Fruit fly (Drosophila melanogaster): ENCODE results near the gene CG32022.
A peak's percentile ranks its signal among the peaks of the same experiment; 100 is the strongest.

The CG32022 gene

DNA sequence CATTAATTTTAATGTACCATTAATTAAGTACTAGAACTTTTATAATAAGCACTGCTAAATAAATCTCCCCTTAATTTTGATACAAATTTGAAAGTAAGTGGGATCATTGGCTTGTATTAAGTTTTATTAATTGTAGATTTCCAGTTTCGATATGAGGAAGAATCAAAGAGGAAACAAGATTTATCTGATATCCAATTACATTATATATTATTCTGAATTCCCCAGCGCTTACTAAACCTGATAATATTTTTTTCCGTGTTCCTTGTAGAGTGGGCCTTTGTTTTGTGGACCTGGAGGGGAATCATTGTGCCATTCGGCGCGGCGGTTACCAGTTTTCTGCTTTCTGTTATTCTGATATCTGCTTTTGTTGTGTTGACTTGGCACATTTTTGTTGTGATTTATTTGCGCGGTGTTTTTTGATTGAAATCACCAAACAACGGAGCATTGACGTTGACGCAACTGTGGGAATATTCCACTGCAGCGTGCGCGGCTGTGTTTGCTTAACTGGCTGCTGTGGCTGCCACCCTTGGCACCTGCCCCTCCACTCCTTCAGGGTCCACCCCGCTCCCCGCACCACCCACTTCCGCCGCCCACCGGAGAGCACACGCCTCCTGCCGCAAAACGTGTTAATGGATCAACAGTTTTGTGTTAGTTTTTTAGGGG, 36.5 kb downstream of the CG32022 start (continued):
- TF ChIP-seq Awh (GFP tag; IDR thresholded peaks at IDR 0.05), result no peak
- no peak for TF ChIP-seq dmrt11E (tag; optimal IDR thresholded peaks at IDR 0.05)
- no peak for TF ChIP-seq CG7271 (tag; optimal IDR thresholded peaks at IDR 0.05)
- no peak for TF ChIP-seq Sox102F (GFP tag; optimal IDR thresholded peaks at IDR 0.05)
- no peak for TF ChIP-seq Dip2 (GFP tag; IDR thresholded peaks at IDR 0.05)
- no peak for TF ChIP-seq MESR4 (GFP tag; optimal IDR thresholded peaks at IDR 0.05)
- TF ChIP-seq CG4424 (GFP tag; optimal IDR thresholded peaks at IDR 0.05), result no peak
- TF ChIP-seq CG2875 (GFP tag; optimal IDR thresholded peaks at IDR 0.05), result no peak
- no peak for TF ChIP-seq gcm (GFP tag; optimal IDR thresholded peaks at IDR 0.05)
- TF ChIP-seq Side (GFP tag; optimal IDR thresholded peaks at IDR 0.05), result no peak
- no peak for TF ChIP-seq dm (GFP tag; optimal IDR thresholded peaks at IDR 0.05)
- TF ChIP-seq run (tag; optimal IDR thresholded peaks at IDR 0.05), result no peak
- TF ChIP-seq tgo (GFP tag; IDR thresholded peaks at IDR 0.05), result no peak
- TF ChIP-seq wdn (GFP tag; IDR thresholded peaks at IDR 0.05), result no peak
- no peak for TF ChIP-seq twi (tag; optimal IDR thresholded peaks at IDR 0.05)
- TF ChIP-seq chinmo (GFP tag; IDR thresholded peaks at IDR 0.05; ENCODE audit: partially characterized antibody), result 0 out of 4 replicates have a peak, but pooled peaks have one; percentile 73
- no peak for TF ChIP-seq CG15514 (GFP tag; optimal IDR thresholded peaks at IDR 0.05)
- no peak for TF ChIP-seq aop (GFP tag; IDR thresholded peaks at IDR 0.05)
- TF ChIP-seq HmgD (GFP tag; optimal IDR thresholded peaks at IDR 0.05), result no peak
- TF ChIP-seq oc (tag; optimal IDR thresholded peaks at IDR 0.05), result no peak
- TF ChIP-seq maf-S (GFP tag; optimal IDR thresholded peaks at IDR 0.05), result no peak
- TF ChIP-seq E2f2 (GFP tag; IDR thresholded peaks at IDR 0.05), result no peak
- no peak for TF ChIP-seq fru (optimal IDR thresholded peaks at IDR 0.05)
- TF ChIP-seq NC2β (GFP tag; optimal IDR thresholded peaks at IDR 0.05), result no peak
- TF ChIP-seq CG5245 (GFP tag; optimal IDR thresholded peaks at IDR 0.05), result no peak
- peak; percentile 7 for TF ChIP-seq CG12391 (tag; optimal IDR thresholded peaks at IDR 0.05)
- TF ChIP-seq CG6813 (GFP tag; optimal IDR thresholded peaks at IDR 0.05), result no peak
- TF ChIP-seq Ets97D (GFP tag; optimal IDR thresholded peaks at IDR 0.05), result no peak
- TF ChIP-seq row (GFP tag; IDR thresholded peaks at IDR 0.05), result 0 out of 3 replicates have a peak, but pooled peaks have one; percentile 5
- no peak for TF ChIP-seq bigmax (GFP tag; optimal IDR thresholded peaks at IDR 0.05)
- TF ChIP-seq bcd (GFP tag; optimal IDR thresholded peaks at IDR 0.05), result no peak
- TF ChIP-seq CG17186 (GFP tag; optimal IDR thresholded peaks at IDR 0.05), result no peak
- no peak for TF ChIP-seq Fer2 (tag; optimal IDR thresholded peaks at IDR 0.05)
- no peak for TF ChIP-seq Dref (GFP tag; IDR thresholded peaks at IDR 0.05)
- TF ChIP-seq B-H1 (GFP tag; IDR thresholded peaks at IDR 0.05), result no peak
- TF ChIP-seq YL-1 (GFP tag; optimal IDR thresholded peaks at IDR 0.05), result no peak
- no peak for TF ChIP-seq nerfin-2 (GFP tag; IDR thresholded peaks at IDR 0.05; ENCODE audit: partially characterized antibody)
- no peak for TF ChIP-seq CG18262 (tag; optimal IDR thresholded peaks at IDR 0.05)
- no peak for TF ChIP-seq Xbp1 (GFP tag; optimal IDR thresholded peaks at IDR 0.05)
- TF ChIP-seq CG7556 (GFP tag; optimal IDR thresholded peaks at IDR 0.05), result no peak
- no peak for TF ChIP-seq p53 (GFP tag; optimal IDR thresholded peaks at IDR 0.05)
- TF ChIP-seq lab (GFP tag; optimal IDR thresholded peaks at IDR 0.05), result peak; percentile 0
- no peak for TF ChIP-seq fd102C (GFP tag; optimal IDR thresholded peaks at IDR 0.05)
- TF ChIP-seq Dbx (GFP tag; IDR thresholded peaks at IDR 0.05), result 0 out of 3 replicates have a peak, but pooled peaks have one; percentile 41
- TF ChIP-seq CG15479 (GFP tag; optimal IDR thresholded peaks at IDR 0.05), result no peak
- TF ChIP-seq C15 (GFP tag; IDR thresholded peaks at IDR 0.05), result no peak
- TF ChIP-seq sisA (GFP tag; IDR thresholded peaks at IDR 0.05), result no peak
- TF ChIP-seq CG8359 (GFP tag; optimal IDR thresholded peaks at IDR 0.05; ENCODE audit: borderline replicate concordance), result no peak
- TF ChIP-seq chif (GFP tag; optimal IDR thresholded peaks at IDR 0.05), result no peak
- TF ChIP-seq CG13296 (GFP tag; optimal IDR thresholded peaks at IDR 0.05), result no peak
